Fruit fly (Drosophila melanogaster) whole organism, embryonic: ENCODE data around the gene Gcn5.
A peak's percentile ranks its signal among the peaks of the same experiment; 100 is the strongest.

ENCODE experiments used
- Asciz ChIP-seq: fragments of 200-800 bp; sonication (Bioruptor generic); optimal IDR thresholded peaks from 2 replicates; lab custom pipeline; 2017; ENCODE audit warnings: missing biosample characterization, mild to moderate bottlenecking, missing genetic modification characterization, missing genetic modification reagents
- Bteb2 ChIP-seq: fragments of 200-800 bp; sonication (Bioruptor generic); optimal IDR thresholded peaks from 2 replicates; lab custom pipeline; 2016; ENCODE audit warnings: missing biosample characterization, missing genetic modification characterization
- CG10431 ChIP-seq: fragments of 200-800 bp; sonication (Bioruptor generic); optimal IDR thresholded peaks from 3 replicates; lab custom pipeline; 2018; ENCODE audit warnings: missing biosample characterization, mild to moderate bottlenecking, missing genetic modification characterization
- CG11247 ChIP-seq: fragments of 200-800 bp; sonication (Bioruptor generic); IDR thresholded peaks from 2 replicates; pipeline ENCODE4 v1.3.6; 2022; ENCODE audit warnings: missing biosample characterization, missing genetic modification characterization
- CG12659 ChIP-seq: fragments of 200-800 bp; sonication (Bioruptor generic); optimal IDR thresholded peaks from 3 replicates; lab custom pipeline; 2017; ENCODE audit warnings: mild to moderate bottlenecking, missing biosample characterization, missing genetic modification reagents, missing genetic modification characterization
- CG12769 ChIP-seq: fragments of 200-800 bp; sonication (Bioruptor generic); optimal IDR thresholded peaks from 2 replicates; lab custom pipeline; 2019; ENCODE audit warnings: missing biosample characterization, mild to moderate bottlenecking, missing genetic modification characterization, moderate library complexity
- CG13287 ChIP-seq: fragments of 200-800 bp; sonication (Bioruptor generic); IDR thresholded peaks from 2 replicates; pipeline ENCODE4 v1.3.6; 2022; ENCODE audit warnings: missing biosample characterization, missing genetic modification characterization; ENCODE audit not compliant: partially characterized antibody
- CG15269 ChIP-seq: fragments of 200-800 bp; sonication (Bioruptor generic); optimal IDR thresholded peaks from 2 replicates; lab custom pipeline; 2018; ENCODE audit warnings: missing biosample characterization, mild to moderate bottlenecking, missing genetic modification characterization, moderate library complexity
- CG15479 ChIP-seq: fragments of 200-800 bp; sonication (Bioruptor generic); optimal IDR thresholded peaks from 3 replicates; lab custom pipeline; 2019; ENCODE audit warnings: missing biosample characterization, mild to moderate bottlenecking, missing genetic modification characterization, moderate library complexity
- CG16863 ChIP-seq: fragments of 200-800 bp; sonication (Bioruptor generic); optimal IDR thresholded peaks from 3 replicates; lab custom pipeline; 2016; ENCODE audit warnings: missing biosample characterization, missing genetic modification characterization
- CG17186 ChIP-seq: fragments of 200-800 bp; sonication (Bioruptor generic); optimal IDR thresholded peaks from 3 replicates; lab custom pipeline; 2017; ENCODE audit warnings: missing biosample characterization, missing genetic modification reagents, missing genetic modification characterization
- CG2678 ChIP-seq: fragments of 200-800 bp; sonication (Bioruptor generic); optimal IDR thresholded peaks from 3 replicates; lab custom pipeline; 2019; ENCODE audit warnings: missing biosample characterization, mild to moderate bottlenecking, missing genetic modification characterization, moderate library complexity
- CG2889 ChIP-seq: fragments of 200-800 bp; sonication (Bioruptor generic); IDR thresholded peaks from 3 replicates; pipeline ENCODE4 v1.3.6; 2022; ENCODE audit warnings: missing biosample characterization, missing genetic modification characterization
- CG32772 ChIP-seq: fragments of 200-800 bp; sonication (Bioruptor generic); IDR thresholded peaks from 2 replicates; pipeline ENCODE4 v1.3.6; 2022; ENCODE audit warnings: missing biosample characterization, missing genetic modification characterization
- CG33557 ChIP-seq: fragments of 200-800 bp; sonication (Bioruptor generic); optimal IDR thresholded peaks from 2 replicates; lab custom pipeline; 2019; ENCODE audit warnings: missing biosample characterization, mild to moderate bottlenecking, missing genetic modification characterization, moderate library complexity
- CG3995 ChIP-seq: fragments of 200-800 bp; sonication (Bioruptor generic); optimal IDR thresholded peaks from 3 replicates; lab custom pipeline; 2016; ENCODE audit warnings: missing biosample characterization, missing genetic modification characterization
- CG4282 ChIP-seq: fragments of 200-800 bp; sonication (Bioruptor generic); optimal IDR thresholded peaks from 2 replicates; lab custom pipeline; 2016; ENCODE audit warnings: missing biosample characterization, missing genetic modification characterization
- CG4404 ChIP-seq: fragments of 200-800 bp; sonication (Bioruptor generic); IDR thresholded peaks from 2 replicates; pipeline ENCODE4 v1.3.6; 2022; ENCODE audit warnings: missing biosample characterization, missing genetic modification characterization
- CG4424 ChIP-seq: fragments of 200-800 bp; sonication (Bioruptor generic); optimal IDR thresholded peaks from 3 replicates; lab custom pipeline; 2016; ENCODE audit warnings: missing biosample characterization, missing genetic modification characterization
- CG4707 ChIP-seq: fragments of 200-800 bp; sonication (Bioruptor generic); optimal IDR thresholded peaks from 2 replicates; lab custom pipeline; 2018; ENCODE audit warnings: missing biosample characterization, mild to moderate bottlenecking, missing genetic modification characterization, moderate library complexity
- CG6813 ChIP-seq: fragments of 200-800 bp; sonication (Bioruptor generic); optimal IDR thresholded peaks from 2 replicates; lab custom pipeline; 2017; ENCODE audit warnings: missing biosample characterization, missing genetic modification characterization, mild to moderate bottlenecking, moderate library complexity, missing genetic modification reagents
- CG8359 ChIP-seq: fragments of 200-800 bp; sonication (Bioruptor generic); optimal IDR thresholded peaks from 2 replicates; lab custom pipeline; 2017; ENCODE audit warnings: missing biosample characterization, mild to moderate bottlenecking, missing genetic modification characterization, borderline replicate concordance
- CG8478 ChIP-seq: fragments of >200 bp; optimal IDR thresholded peaks from 2 replicates; lab custom pipeline; 2018
- Dip3 ChIP-seq: fragments of 200-800 bp; sonication (Bioruptor generic); optimal IDR thresholded peaks from 3 replicates; lab custom pipeline; 2016; ENCODE audit warnings: missing biosample characterization, missing genetic modification characterization
- Hey ChIP-seq: fragments of 200-800 bp; sonication (Bioruptor generic); optimal IDR thresholded peaks from 3 replicates; lab custom pipeline; 2018; ENCODE audit warnings: missing biosample characterization, mild to moderate bottlenecking, missing genetic modification characterization
- Hsf ChIP-seq: fragments of 200-800 bp; sonication (Bioruptor generic); optimal IDR thresholded peaks from 3 replicates; lab custom pipeline; 2016; ENCODE audit warnings: missing biosample characterization, missing genetic modification characterization
- Meics ChIP-seq: fragments of 200-800 bp; sonication (Bioruptor generic); optimal IDR thresholded peaks from 2 replicates; lab custom pipeline; 2017; ENCODE audit warnings: missing biosample characterization, mild to moderate bottlenecking, missing genetic modification characterization
- Optix ChIP-seq: fragments of 200-800 bp; sonication (Bioruptor generic); IDR thresholded peaks from 3 replicates; pipeline ENCODE4 v1.3.6; 2022; ENCODE audit warnings: missing biosample characterization, missing genetic modification characterization
- Side ChIP-seq: fragments of 200-800 bp; sonication (Bioruptor generic); optimal IDR thresholded peaks from 2 replicates; lab custom pipeline; 2016; ENCODE audit warnings: missing biosample characterization, missing genetic modification characterization
- Sox100B ChIP-seq: fragments of 200-800 bp; sonication (Bioruptor generic); optimal IDR thresholded peaks from 3 replicates; lab custom pipeline; 2018; ENCODE audit warnings: missing biosample characterization, mild to moderate bottlenecking, missing genetic modification characterization
- Ssrp ChIP-seq: fragments of 200-800 bp; sonication (Bioruptor generic); optimal IDR thresholded peaks from 2 replicates; lab custom pipeline; 2018; ENCODE audit warnings: missing biosample characterization, mild to moderate bottlenecking, missing genetic modification characterization, moderate library complexity
- Trl ChIP-seq, 3 experiments: fragments of >200 bp in 2 of 3; fragments of 200-800 bp in 1 of 3; sonication (Bioruptor generic) in 1 of 3; optimal IDR thresholded peaks; 2 replicates in 1 of 3; 3 replicates in 2 of 3; lab custom pipeline; 2016 to 2017; ENCODE audit warnings: missing biosample characterization in 1 of 3, missing genetic modification characterization in 1 of 3
- Vsx1 ChIP-seq: fragments of 200-800 bp; sonication (Bioruptor generic); optimal IDR thresholded peaks from 2 replicates; lab custom pipeline; 2017; ENCODE audit warnings: missing biosample characterization, mild to moderate bottlenecking, missing genetic modification characterization, missing genetic modification reagents
- ara ChIP-seq: fragments of 200-800 bp; sonication (Bioruptor generic); IDR thresholded peaks from 2 replicates; pipeline ENCODE4 v1.3.6; 2022; ENCODE audit warnings: missing biosample characterization, missing genetic modification characterization
- br ChIP-seq: fragments of >200 bp; optimal IDR thresholded peaks from 2 replicates; lab custom pipeline; 2017
- chif ChIP-seq, 2 experiments: fragments of 200-800 bp; sonication (Bioruptor generic); optimal IDR thresholded peaks; 3 replicates each; lab custom pipeline; 2016; ENCODE audit warnings: missing biosample characterization in 2 of 2, missing genetic modification characterization in 2 of 2
- chm ChIP-seq: fragments of 200-800 bp; sonication (Bioruptor generic); IDR thresholded peaks from 2 replicates; pipeline ENCODE4 v1.3.6; 2022; ENCODE audit warnings: missing biosample characterization, missing genetic modification characterization
- dmrt99B ChIP-seq: fragments of 200-800 bp; sonication (Bioruptor generic); optimal IDR thresholded peaks from 2 replicates; lab custom pipeline; 2018; ENCODE audit warnings: missing biosample characterization, mild to moderate bottlenecking, missing genetic modification characterization, moderate library complexity
- hb ChIP-seq: fragments of 200-800 bp; sonication (Bioruptor generic); IDR thresholded peaks from 3 replicates; pipeline ENCODE4 v1.3.6; 2022; ENCODE audit warnings: missing biosample characterization, missing genetic modification characterization; ENCODE audit not compliant: partially characterized antibody
- kay ChIP-seq: fragments of 200-800 bp; sonication (Bioruptor generic); optimal IDR thresholded peaks from 2 replicates; lab custom pipeline; 2016; ENCODE audit warnings: missing biosample characterization, missing genetic modification characterization
- ken ChIP-seq: fragments of 200-800 bp; sonication (Bioruptor generic); IDR thresholded peaks from 3 replicates; pipeline ENCODE4 v1.3.6; 2022; ENCODE audit warnings: missing biosample characterization, missing genetic modification characterization
- luna ChIP-seq: fragments of 200-800 bp; sonication (Bioruptor generic); optimal IDR thresholded peaks from 2 replicates; lab custom pipeline; 2016; ENCODE audit warnings: missing biosample characterization, missing genetic modification characterization
- mam ChIP-seq: fragments of 200-800 bp; sonication (Bioruptor generic); optimal IDR thresholded peaks from 3 replicates; lab custom pipeline; 2016; ENCODE audit warnings: missing biosample characterization, missing genetic modification characterization
- prd ChIP-seq, 3 experiments: fragments of >200 bp in 2 of 3; fragments of 200-800 bp in 1 of 3; sonication (Bioruptor generic) in 1 of 3; optimal IDR thresholded peaks in 2 of 3; IDR thresholded peaks in 1 of 3; 2 replicates in 2 of 3; 3 replicates in 1 of 3; pipeline versions ENCODE4 v1.3.6 to Lab custom; 2017 to 2022; ENCODE audit warnings: missing biosample characterization in 1 of 3, missing genetic modification characterization in 1 of 3
- slbo ChIP-seq: fragments of 200-800 bp; sonication (Bioruptor generic); IDR thresholded peaks from 2 replicates; pipeline ENCODE4 v1.3.6; 2022; ENCODE audit warnings: missing biosample characterization, missing genetic modification characterization
- stc ChIP-seq: fragments of 200-800 bp; sonication (Bioruptor generic); IDR thresholded peaks from 2 replicates; pipeline ENCODE4 v1.3.6; 2022; ENCODE audit warnings: missing biosample characterization, missing genetic modification characterization
- trem ChIP-seq: fragments of 200-800 bp; optimal IDR thresholded peaks from 3 replicates; lab custom pipeline; 2019; ENCODE audit warnings: missing biosample characterization, mild to moderate bottlenecking, missing genetic modification characterization, moderate library complexity
- twi ChIP-seq: fragments of 200-800 bp; optimal IDR thresholded peaks from 2 replicates; lab custom pipeline; 2019; ENCODE audit warnings: missing biosample characterization, mild to moderate bottlenecking, missing genetic modification characterization, moderate library complexity
- z ChIP-seq: fragments of 200-800 bp; sonication (Bioruptor generic); IDR thresholded peaks from 3 replicates; pipeline ENCODE4 v1.3.6; 2022; ENCODE audit warnings: missing biosample characterization, missing genetic modification characterization

Gene Gcn5

dm6 chr3L:12526433-12527113 is 2.8 kb upstream of the Gcn5 start, which contains the start of gene eIF2beta (continued):
- no peak for TF ChIP-seq CG32772 (GFP tag; lab: Robert Waterston, UW)
- TF ChIP-seq CG17186 (GFP tag; lab: Kevin White, UChicago): peak; percentile 32
- TF ChIP-seq Bteb2: no peak
- TF ChIP-seq CG2678 (tag; lab: Kevin White, UChicago): peak; percentile 27
- TF ChIP-seq chm (GFP tag; lab: Robert Waterston, UW): no peak; the same call in 1 of the 2 replicates
- TF ChIP-seq Asciz (GFP tag; lab: Kevin White, UChicago): peak; percentile 74
- TF ChIP-seq Vsx1: no peak
- TF ChIP-seq twi (tag; lab: Kevin White, UChicago): no peak
- TF ChIP-seq CG8478 (lab: Kevin White, UChicago): no peak
- peak; percentile 10 for TF ChIP-seq Side
- peak; percentile 64 for TF ChIP-seq Meics
- TF ChIP-seq prd (optimal IDR thresholded peaks at IDR 0.05; lab: Kevin White, UChicago): no peak
- TF ChIP-seq prd (GFP tag; IDR thresholded peaks at IDR 0.05; lab: Robert Waterston, UW): no peak
- peak; percentile 45 for TF ChIP-seq Hsf (GFP tag; lab: Kevin White, UChicago)
- TF ChIP-seq CG10431 (GFP tag; lab: Kevin White, UChicago): peak; percentile 68
- TF ChIP-seq CG33557 (GFP tag; lab: Kevin White, UChicago): peak; percentile 29
- peak; percentile 9 to 30 for TF ChIP-seq chif (GFP tag; optimal IDR thresholded peaks at IDR 0.05; lab: Kevin White, UChicago)
- TF ChIP-seq CG8359 (GFP tag; lab: Kevin White, UChicago): no peak
- TF ChIP-seq CG11247 (GFP tag; lab: Robert Waterston, UW): no peak
- no peak for TF ChIP-seq CG12769 (tag; lab: Kevin White, UChicago)
- TF ChIP-seq ara (GFP tag; lab: Robert Waterston, UW): no peak
- TF ChIP-seq CG4424 (GFP tag; lab: Kevin White, UChicago): peak; percentile 65
- TF ChIP-seq Hey: no peak
- no peak for TF ChIP-seq CG2889 (GFP tag; lab: Robert Waterston, UW)
- TF ChIP-seq kay (GFP tag; lab: Kevin White, UChicago): no peak
- no peak for TF ChIP-seq Ssrp (tag; lab: Kevin White, UChicago)
- no peak for TF ChIP-seq Optix (GFP tag; lab: Robert Waterston, UW)
- no peak for TF ChIP-seq hb (GFP tag; lab: Robert Waterston, UW)
- TF ChIP-seq dmrt99B (tag; lab: Kevin White, UChicago): peak; percentile 54
- TF ChIP-seq CG3995 (GFP tag; lab: Kevin White, UChicago): no peak
- TF ChIP-seq CG15479 (GFP tag; lab: Kevin White, UChicago): peak; percentile 14
- no peak for TF ChIP-seq z (GFP tag; lab: Robert Waterston, UW)
- peak; percentile 54 for TF ChIP-seq CG15269 (tag; lab: Kevin White, UChicago)
- TF ChIP-seq Trl (optimal IDR thresholded peaks at IDR 0.05; lab: Kevin White, UChicago): no peak
- peak; percentile 18 for TF ChIP-seq Trl (GFP tag; optimal IDR thresholded peaks at IDR 0.05; lab: Kevin White, UChicago)
- peak; percentile 70 for TF ChIP-seq CG4707 (GFP tag; lab: Kevin White, UChicago)
- no peak for TF ChIP-seq br (lab: Kevin White, UChicago)
- TF ChIP-seq CG4404: no peak
- TF ChIP-seq slbo: no peak
- no peak for TF ChIP-seq Dip3 (GFP tag; lab: Kevin White, UChicago)
- TF ChIP-seq trem: peak; percentile 80
- TF ChIP-seq luna: no peak
- no peak for TF ChIP-seq mam (GFP tag; lab: Kevin White, UChicago)
- no peak for TF ChIP-seq ken (GFP tag; lab: Robert Waterston, UW)
- TF ChIP-seq CG16863 (GFP tag; lab: Kevin White, UChicago): peak; percentile 14
- peak; percentile 38 for TF ChIP-seq CG6813 (GFP tag; lab: Kevin White, UChicago)
- peak; percentile 68 for TF ChIP-seq CG12659 (GFP tag; lab: Kevin White, UChicago)
- TF ChIP-seq CG13287 (GFP tag; lab: Robert Waterston, UW): peak; percentile 42; the same call in 1 of the 2 replicates
- TF ChIP-seq Sox100B (GFP tag; lab: Kevin White, UChicago): peak; percentile 56
- no peak for TF ChIP-seq CG4282 (GFP tag; lab: Kevin White, UChicago)
- peak; percentile 20; the same call in 1 of the 2 replicates for TF ChIP-seq stc (GFP tag; lab: Robert Waterston, UW)
